Fruit fly (Drosophila melanogaster): ENCODE measurements around the gene mura.

The mura gene

dm6 chr3R:9533181-9534124, 18.2 kb downstream of the mura start (continued):
- TF ChIP-seq CG13624 (GFP tag; optimal IDR thresholded peaks at IDR 0.05): peak; percentile 83
- TF ChIP-seq Kr (GFP tag; optimal IDR thresholded peaks at IDR 0.05): no peak
- TF ChIP-seq CG14441 (GFP tag; IDR thresholded peaks at IDR 0.05): peak; percentile 77; the same call in 1 of the 2 replicates
- TF ChIP-seq CG2120 (GFP tag; optimal IDR thresholded peaks at IDR 0.05): peak; percentile 97
- peak; percentile 99 for TF ChIP-seq org-1 (GFP tag; optimal IDR thresholded peaks at IDR 0.05)
- TF ChIP-seq esg (GFP tag; conservative IDR thresholded peaks at IDR 0.05): peak; percentile 90
- peak; percentile 27 for TF ChIP-seq pfk (GFP tag; optimal IDR thresholded peaks at IDR 0.05)
- TF ChIP-seq CG7357 (GFP tag; IDR thresholded peaks at IDR 0.05): peak; percentile 85
- TF ChIP-seq Meics (GFP tag; optimal IDR thresholded peaks at IDR 0.05): peak; percentile 98
- peak; percentile 94 for TF ChIP-seq CG1602 (GFP tag; optimal IDR thresholded peaks at IDR 0.05)
- TF ChIP-seq CG7745 (tag; optimal IDR thresholded peaks at IDR 0.05): no peak
- peak; percentile 97 for TF ChIP-seq tio (GFP tag; optimal IDR thresholded peaks at IDR 0.05)
- peak; percentile 95 for TF ChIP-seq caup (GFP tag; optimal IDR thresholded peaks at IDR 0.05; ENCODE audit: severe bottlenecking)
- TF ChIP-seq schlank (tag; optimal IDR thresholded peaks at IDR 0.05): peak; percentile 87
- TF ChIP-seq sc (optimal IDR thresholded peaks at IDR 0.05): no peak
- peak; percentile 94 for TF ChIP-seq sc (GFP tag; optimal IDR thresholded peaks at IDR 0.05)
- TF ChIP-seq CG8290 (GFP tag; optimal IDR thresholded peaks at IDR 0.05): peak; percentile 85
- TF ChIP-seq CG8290 (tag; optimal IDR thresholded peaks at IDR 0.05): peak; percentile 71 to 77
- peak; percentile 78 for TF ChIP-seq sima (GFP tag; optimal IDR thresholded peaks at IDR 0.05)
- TF ChIP-seq CG5953 (GFP tag; IDR thresholded peaks at IDR 0.05): peak; percentile 40; the same call in 1 of the 2 replicates
- TF ChIP-seq CG4730 (GFP tag; IDR thresholded peaks at IDR 0.05): peak; percentile 80
- TF ChIP-seq sens (GFP tag): peak; percentile 99
- TF ChIP-seq CG1529 (GFP tag; optimal IDR thresholded peaks at IDR 0.05): peak; percentile 96
- TF ChIP-seq Mes4 (GFP tag; optimal IDR thresholded peaks at IDR 0.05): peak; percentile 89
- peak; percentile 72 for TF ChIP-seq HLH3B (GFP tag; IDR thresholded peaks at IDR 0.05)
- TF ChIP-seq Oli (tag; optimal IDR thresholded peaks at IDR 0.05): peak; percentile 98
- peak; percentile 87 for TF ChIP-seq NK7.1 (GFP tag; optimal IDR thresholded peaks at IDR 0.05)
- peak; percentile 82 for TF ChIP-seq Dbx (GFP tag; IDR thresholded peaks at IDR 0.05)
- peak; percentile 92 for TF ChIP-seq Mad (GFP tag; optimal IDR thresholded peaks at IDR 0.05)
- TF ChIP-seq CG8924 (tag; optimal IDR thresholded peaks at IDR 0.05): peak; percentile 98
- peak; percentile 93 for TF ChIP-seq maf-S (GFP tag; optimal IDR thresholded peaks at IDR 0.05)
- no peak for TF ChIP-seq CG2129 (GFP tag; IDR thresholded peaks at IDR 0.05; ENCODE audit: partially characterized antibody)
- TF ChIP-seq hb (GFP tag; IDR thresholded peaks at IDR 0.05; ENCODE audit: partially characterized antibody): no peak
- peak; percentile 85 for TF ChIP-seq CG30020 (tag; optimal IDR thresholded peaks at IDR 0.05)
- peak; percentile 95 for TF ChIP-seq pho (GFP tag; optimal IDR thresholded peaks at IDR 0.05)
- peak; percentile 87 for TF ChIP-seq CG31388 (GFP tag; optimal IDR thresholded peaks at IDR 0.05)
- peak; percentile 96 for TF ChIP-seq Sox102F (GFP tag; optimal IDR thresholded peaks at IDR 0.05)
- peak; percentile 93 for TF ChIP-seq Vsx1 (GFP tag; optimal IDR thresholded peaks at IDR 0.05)
- TF ChIP-seq Rx (GFP tag; IDR thresholded peaks at IDR 0.05): peak; percentile 53; the same call in 1 of the 2 replicates
- peak; percentile 79 for TF ChIP-seq B-H1 (GFP tag; IDR thresholded peaks at IDR 0.05)
- peak; percentile 84 for TF ChIP-seq Atf3 (GFP tag; optimal IDR thresholded peaks at IDR 0.05)
- peak; percentile 86 for TF ChIP-seq CG1792 (GFP tag; optimal IDR thresholded peaks at IDR 0.05)
- peak; percentile 86 for TF ChIP-seq crc (GFP tag; optimal IDR thresholded peaks at IDR 0.05)
- TF ChIP-seq gcm (GFP tag; optimal IDR thresholded peaks at IDR 0.05): peak; percentile 95
- TF ChIP-seq danr (GFP tag; IDR thresholded peaks at IDR 0.05): peak; percentile 92
- peak; percentile 91 for TF ChIP-seq pum (GFP tag; optimal IDR thresholded peaks at IDR 0.05)
- peak; percentile 94 for TF ChIP-seq Max (GFP tag; optimal IDR thresholded peaks at IDR 0.05)
- TF ChIP-seq CG34224 (GFP tag; IDR thresholded peaks at IDR 0.05; ENCODE audit: partially characterized antibody): no peak; the same call in 2 of the 3 replicates
- peak; percentile 56 for TF ChIP-seq NFAT (GFP tag; IDR thresholded peaks at IDR 0.05)
- TF ChIP-seq klu (GFP tag; IDR thresholded peaks at IDR 0.05): peak; percentile 92
